2 fruit fly cellular contexts compared by ENCODE assay signal in the genomic region with DNA sequence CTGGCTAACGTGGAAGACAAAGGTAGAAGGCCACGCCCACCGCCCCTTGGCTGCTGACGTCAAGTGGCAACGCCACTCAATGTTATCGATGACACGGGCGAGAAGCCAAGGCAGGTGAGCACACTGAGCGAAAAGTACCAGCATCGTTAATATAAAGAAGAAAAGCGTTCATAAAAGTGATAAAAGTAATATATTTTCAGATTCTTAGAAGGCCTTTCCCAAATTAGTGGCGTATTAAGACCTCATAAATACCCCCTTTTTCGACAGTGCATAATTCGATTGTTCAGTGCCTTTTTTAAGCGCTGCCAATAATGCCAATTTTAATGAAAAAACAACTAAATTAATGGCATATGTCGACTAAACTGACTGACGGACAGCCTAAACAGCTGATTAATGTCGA.
TF ChIP-seq lines count a peak whose summit lies in the region.

No protein-coding gene starts in this region.

TF ChIP-seq in whole organism, embryonic, 481 proteins besides CTCF, POLR2A, EP300 and RAD21 (continued from another document and continues in another):
- no peak for TF ChIP-seq her (GFP tag; optimal IDR thresholded peaks at IDR 0.05; lab: Kevin White, UChicago)
- TF ChIP-seq vnd (GFP tag; IDR thresholded peaks at IDR 0.05; lab: Robert Waterston, UW; ENCODE audit: partially characterized antibody): no peak
- TF ChIP-seq Xbp1 (GFP tag; optimal IDR thresholded peaks at IDR 0.05; lab: Kevin White, UChicago): peak; percentile 28
- no peak for TF ChIP-seq CG10543 (GFP tag; optimal IDR thresholded peaks at IDR 0.05; lab: Kevin White, UChicago)
- TF ChIP-seq CG33213 (GFP tag; optimal IDR thresholded peaks at IDR 0.05; lab: Kevin White, UChicago): no peak
- peak; percentile 46; the same call in 1 of the 3 replicates for TF ChIP-seq ken (GFP tag; IDR thresholded peaks at IDR 0.05; lab: Robert Waterston, UW)
- TF ChIP-seq CG16863 (GFP tag; optimal IDR thresholded peaks at IDR 0.05; lab: Kevin White, UChicago): peak; percentile 2
- no peak for TF ChIP-seq CG10147 (GFP tag; optimal IDR thresholded peaks at IDR 0.05; lab: Kevin White, UChicago)
- no peak for TF ChIP-seq Sry-δ (GFP tag; optimal IDR thresholded peaks at IDR 0.05; lab: Kevin White, UChicago)
- peak; percentile 41 for TF ChIP-seq lilli (GFP tag; optimal IDR thresholded peaks at IDR 0.05; lab: Kevin White, UChicago)
- no peak for TF ChIP-seq C15 (GFP tag; IDR thresholded peaks at IDR 0.05; lab: Robert Waterston, UW)
- no peak for TF ChIP-seq CG18262 (tag; optimal IDR thresholded peaks at IDR 0.05; lab: Kevin White, UChicago)
- peak; percentile 32 for TF ChIP-seq org-1 (GFP tag; optimal IDR thresholded peaks at IDR 0.05; lab: Kevin White, UChicago)
- peak; percentile 27 for TF ChIP-seq CG16815 (GFP tag; optimal IDR thresholded peaks at IDR 0.05; lab: Kevin White, UChicago)
- no peak for TF ChIP-seq kah (GFP tag; optimal IDR thresholded peaks at IDR 0.05; lab: Kevin White, UChicago)
- TF ChIP-seq nau (GFP tag; optimal IDR thresholded peaks at IDR 0.05; lab: Kevin White, UChicago): no peak
- TF ChIP-seq dpn (GFP tag; optimal IDR thresholded peaks at IDR 0.05; lab: Kevin White, UChicago): peak in 1 of 2 experiments; percentile 2
- no peak for TF ChIP-seq Atf-2 (GFP tag; optimal IDR thresholded peaks at IDR 0.05; lab: Kevin White, UChicago)
- TF ChIP-seq ssp (GFP tag; IDR thresholded peaks at IDR 0.05; lab: Robert Waterston, UW): no peak
- peak in 1 of 2 experiments; percentile 54 for TF ChIP-seq bsh (GFP tag; optimal IDR thresholded peaks at IDR 0.05; lab: Kevin White, UChicago)
- no peak for TF ChIP-seq CG4854 (GFP tag; optimal IDR thresholded peaks at IDR 0.05; lab: Kevin White, UChicago)
- TF ChIP-seq CG13424 (tag; optimal IDR thresholded peaks at IDR 0.05; lab: Kevin White, UChicago): peak; percentile 21
- TF ChIP-seq schlank (tag; optimal IDR thresholded peaks at IDR 0.05; lab: Kevin White, UChicago): no peak
- no peak for TF ChIP-seq jigr1 (GFP tag; IDR thresholded peaks at IDR 0.05; lab: Robert Waterston, UW)
- peak; percentile 19 for TF ChIP-seq CHES-1-like (GFP tag; optimal IDR thresholded peaks at IDR 0.05; lab: Kevin White, UChicago)
- no peak for TF ChIP-seq ftz-f1 (GFP tag; optimal IDR thresholded peaks at IDR 0.05; lab: Kevin White, UChicago)
- TF ChIP-seq sc (optimal IDR thresholded peaks at IDR 0.05; lab: Kevin White, UChicago): no peak
- peak; percentile 32 for TF ChIP-seq sc (GFP tag; optimal IDR thresholded peaks at IDR 0.05; lab: Kevin White, UChicago)
- no peak for TF ChIP-seq jumu (GFP tag; optimal IDR thresholded peaks at IDR 0.05; lab: Kevin White, UChicago)
- TF ChIP-seq gt (GFP tag; IDR thresholded peaks at IDR 0.05; lab: Robert Waterston, UW): no peak
- TF ChIP-seq lola (GFP tag; optimal IDR thresholded peaks at IDR 0.05; lab: Kevin White, UChicago): peak in 1 of 3 experiments; percentile 29
- no peak for TF ChIP-seq D19A (tag; optimal IDR thresholded peaks at IDR 0.05; lab: Kevin White, UChicago)
- TF ChIP-seq jing (GFP tag; optimal IDR thresholded peaks at IDR 0.05; lab: Kevin White, UChicago): no peak
- no peak for TF ChIP-seq CG15601 (tag; optimal IDR thresholded peaks at IDR 0.05; lab: Kevin White, UChicago)
- no peak for TF ChIP-seq zen (tag; optimal IDR thresholded peaks at IDR 0.05; lab: Kevin White, UChicago)
- TF ChIP-seq fd96Cb (tag; optimal IDR thresholded peaks at IDR 0.05; lab: Kevin White, UChicago): no peak
- no peak for TF ChIP-seq en (GFP tag; optimal IDR thresholded peaks at IDR 0.05; lab: Kevin White, UChicago)
- TF ChIP-seq CG5180 (GFP tag; optimal IDR thresholded peaks at IDR 0.05; lab: Kevin White, UChicago): no peak
- peak; percentile 27 for TF ChIP-seq CG17385 (GFP tag; optimal IDR thresholded peaks at IDR 0.05; lab: Kevin White, UChicago)
- TF ChIP-seq Drgx (GFP tag; IDR thresholded peaks at IDR 0.05; lab: Robert Waterston, UW): no peak
- TF ChIP-seq B-H1 (GFP tag; IDR thresholded peaks at IDR 0.05; lab: Robert Waterston, UW): no peak
- peak; percentile 23 for TF ChIP-seq HLH54F (GFP tag; optimal IDR thresholded peaks at IDR 0.05; lab: Kevin White, UChicago)
- no peak for TF ChIP-seq slp2 (GFP tag; optimal IDR thresholded peaks at IDR 0.05; lab: Kevin White, UChicago)
- no peak for TF ChIP-seq Gsc (GFP tag; IDR thresholded peaks at IDR 0.05; lab: Robert Waterston, UW)
- TF ChIP-seq CG17829 (tag; optimal IDR thresholded peaks at IDR 0.05; lab: Kevin White, UChicago): no peak
- TF ChIP-seq Hsf (GFP tag; optimal IDR thresholded peaks at IDR 0.05; lab: Kevin White, UChicago): peak; percentile 46
- TF ChIP-seq TFAM (GFP tag; optimal IDR thresholded peaks at IDR 0.05; lab: Kevin White, UChicago): no peak
- no peak for TF ChIP-seq HHEX (GFP tag; optimal IDR thresholded peaks at IDR 0.05; lab: Kevin White, UChicago)
- TF ChIP-seq so (GFP tag; IDR thresholded peaks at IDR 0.05; lab: Robert Waterston, UW): 0 out of 3 replicates have a peak, but pooled peaks have one; percentile 31
- TF ChIP-seq CG3065 (GFP tag; optimal IDR thresholded peaks at IDR 0.05; lab: Kevin White, UChicago): no peak
- peak; percentile 25 for TF ChIP-seq CG9437 (GFP tag; optimal IDR thresholded peaks at IDR 0.05; lab: Kevin White, UChicago)
- no peak for TF ChIP-seq CG7271 (tag; optimal IDR thresholded peaks at IDR 0.05; lab: Kevin White, UChicago)
- TF ChIP-seq Chrac-16 (GFP tag; optimal IDR thresholded peaks at IDR 0.05; lab: Kevin White, UChicago): peak; percentile 0
- no peak for TF ChIP-seq CG5245 (GFP tag; optimal IDR thresholded peaks at IDR 0.05; lab: Kevin White, UChicago)
- TF ChIP-seq CG34422 (GFP tag; IDR thresholded peaks at IDR 0.05; lab: Robert Waterston, UW): no peak
- TF ChIP-seq CG11085 (GFP tag; IDR thresholded peaks at IDR 0.05; lab: Robert Waterston, UW): no peak
- no peak for TF ChIP-seq CrebB (tag; optimal IDR thresholded peaks at IDR 0.05; lab: Kevin White, UChicago)
- TF ChIP-seq tap (tag; optimal IDR thresholded peaks at IDR 0.05; lab: Kevin White, UChicago): no peak
- TF ChIP-seq CG12942 (GFP tag; optimal IDR thresholded peaks at IDR 0.05; lab: Kevin White, UChicago): no peak
- TF ChIP-seq CG17359 (tag; optimal IDR thresholded peaks at IDR 0.05; lab: Kevin White, UChicago): no peak
- no peak for TF ChIP-seq CG1529 (GFP tag; optimal IDR thresholded peaks at IDR 0.05; lab: Kevin White, UChicago)
- peak; percentile 22 for TF ChIP-seq CG30431 (GFP tag; optimal IDR thresholded peaks at IDR 0.05; lab: Kevin White, UChicago)
- TF ChIP-seq disco-r (GFP tag; optimal IDR thresholded peaks at IDR 0.05; lab: Kevin White, UChicago): no peak
- TF ChIP-seq grn (GFP tag; optimal IDR thresholded peaks at IDR 0.05; lab: Kevin White, UChicago): no peak
- TF ChIP-seq hbn (GFP tag; IDR thresholded peaks at IDR 0.05; lab: Robert Waterston, UW; ENCODE audit: partially characterized antibody): no peak
- peak; percentile 84 for TF ChIP-seq Med (GFP tag; lab: Kevin White, UChicago)

TF ChIP-seq in whole organism, prepupa, 60 proteins besides CTCF, POLR2A, EP300 and RAD21 (continued from another document):
- TF ChIP-seq Ets21C (GFP tag; optimal IDR thresholded peaks at IDR 0.05; lab: Kevin White, UChicago) (peak; percentile 50), CG11902 (GFP tag; optimal IDR thresholded peaks at IDR 0.05; lab: Kevin White, UChicago) (no peak), CG11294 (GFP tag; IDR thresholded peaks at IDR 0.05; lab: Robert Waterston, UW) (no peak), CG32006 (GFP tag; optimal IDR thresholded peaks at IDR 0.05; lab: Kevin White, UChicago) (peak; percentile 21), esn (GFP tag; optimal IDR thresholded peaks at IDR 0.05; lab: Kevin White, UChicago) (peak; percentile 70), achi (GFP tag; optimal IDR thresholded peaks at IDR 0.05; lab: Kevin White, UChicago) (peak; percentile 47), lz (GFP tag; optimal IDR thresholded peaks at IDR 0.05; lab: Kevin White, UChicago) (peak; percentile 59), CG6854 (GFP tag; optimal IDR thresholded peaks at IDR 0.05; lab: Kevin White, UChicago) (no peak), Hr39 (GFP tag; optimal IDR thresholded peaks at IDR 0.05; lab: Kevin White, UChicago) (peak; percentile 73), topi (GFP tag; optimal IDR thresholded peaks at IDR 0.05; lab: Kevin White, UChicago) (peak; percentile 11), CG6163 (GFP tag; IDR thresholded peaks at IDR 0.05; lab: Robert Waterston, UW) (no peak), CG3919 (GFP tag; optimal IDR thresholded peaks at IDR 0.05; lab: Kevin White, UChicago) (no peak), CG8319 (GFP tag; optimal IDR thresholded peaks at IDR 0.05; lab: Kevin White, UChicago) (no peak), CG31627 (GFP tag; optimal IDR thresholded peaks at IDR 0.05; lab: Kevin White, UChicago) (peak; percentile 71), CG11762 (GFP tag; optimal IDR thresholded peaks at IDR 0.05; lab: Kevin White, UChicago; ENCODE audit: insufficient read depth) (no peak), CG34406 (GFP tag; optimal IDR thresholded peaks at IDR 0.05; lab: Kevin White, UChicago) (no peak), OdsH (GFP tag; optimal IDR thresholded peaks at IDR 0.05; lab: Kevin White, UChicago) (peak; percentile 46), dac (GFP tag; optimal IDR thresholded peaks at IDR 0.05; lab: Kevin White, UChicago) (no peak), svp (GFP tag; lab: Kevin White, UChicago) (peak; percentile 85), CG6808 (GFP tag; optimal IDR thresholded peaks at IDR 0.05; lab: Kevin White, UChicago) (no peak), acj6 (GFP tag; optimal IDR thresholded peaks at IDR 0.05; lab: Kevin White, UChicago) (peak; percentile 42), Gug (GFP tag; IDR thresholded peaks at IDR 0.05; lab: Robert Waterston, UW) (no peak), Eip75B (GFP tag; optimal IDR thresholded peaks at IDR 0.05; lab: Kevin White, UChicago) (no peak), Hr4 (GFP tag; optimal IDR thresholded peaks at IDR 0.05; lab: Kevin White, UChicago) (peak; percentile 44), pdm3 (GFP tag; optimal IDR thresholded peaks at IDR 0.05; lab: Kevin White, UChicago) (peak; percentile 48), fd59A (GFP tag; optimal IDR thresholded peaks at IDR 0.05; lab: Kevin White, UChicago) (no peak), CG15336 (GFP tag; IDR thresholded peaks at IDR 0.05; lab: Robert Waterston, UW) (0 out of 2 replicates have a peak, but pooled peaks have one; percentile 8), Sox14 (GFP tag; optimal IDR thresholded peaks at IDR 0.05; lab: Kevin White, UChicago) (peak; percentile 54), Sox102F (GFP tag; optimal IDR thresholded peaks at IDR 0.05; lab: Kevin White, UChicago) (peak; percentile 58), net (GFP tag; optimal IDR thresholded peaks at IDR 0.05; lab: Kevin White, UChicago) (no peak), CG10669 (GFP tag; optimal IDR thresholded peaks at IDR 0.05; lab: Kevin White, UChicago) (no peak), Met (GFP tag; optimal IDR thresholded peaks at IDR 0.05; lab: Kevin White, UChicago) (peak; percentile 67), fkh (GFP tag; optimal IDR thresholded peaks at IDR 0.05; lab: Kevin White, UChicago) (no peak), dsx (GFP tag; optimal IDR thresholded peaks at IDR 0.05; lab: Kevin White, UChicago; ENCODE audit: poor library complexity, severe bottlenecking) (no peak), CG6792 (GFP tag; optimal IDR thresholded peaks at IDR 0.05; lab: Kevin White, UChicago) (peak; percentile 13), CG4318 (GFP tag; optimal IDR thresholded peaks at IDR 0.05; lab: Kevin White, UChicago) (no peak)
